Worm (Caenorhabditis elegans): ENCODE data around the gene T23B12.5.

The T23B12.5 gene

DNA sequence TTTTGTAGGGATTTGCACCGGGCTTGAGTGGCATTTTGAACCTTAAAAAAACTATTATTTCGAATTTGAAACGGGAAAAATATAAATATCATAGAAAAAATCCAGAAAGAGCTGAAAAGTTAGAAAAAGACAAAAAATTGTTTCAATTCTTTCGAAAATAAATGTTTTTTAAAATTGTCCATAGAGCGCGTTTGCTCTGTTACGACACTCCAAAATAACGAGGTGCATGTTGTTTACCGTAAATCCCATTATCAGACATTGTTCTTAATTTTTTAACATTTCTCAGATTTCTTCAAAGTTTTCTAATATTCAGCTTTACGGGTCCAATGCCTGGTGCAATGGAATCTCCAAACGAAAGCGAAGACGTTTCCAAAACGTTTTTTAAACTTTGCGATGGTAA is 14.2 kb upstream of the T23B12.5 start, which contains the start of the genes dnj-22 and natc-1 (continued):
- no peak for TF ChIP-seq nhr-12 (tag; optimal IDR thresholded peaks at IDR 0.05)
- peak; percentile 91 for TF ChIP-seq lin-15B (tag; optimal IDR thresholded peaks at IDR 0.05)
- no peak for TF ChIP-seq eor-1 (tag; optimal IDR thresholded peaks at IDR 0.05)
- TF ChIP-seq egl-5 (tag; optimal IDR thresholded peaks at IDR 0.05), result peak; percentile 74
- TF ChIP-seq nhr-43 (tag; optimal IDR thresholded peaks at IDR 0.05; ENCODE audit: poor library complexity, severe bottlenecking), result peak; percentile 3
- TF ChIP-seq nhr-67 (tag; optimal IDR thresholded peaks at IDR 0.05), result no peak
- no peak for TF ChIP-seq ceh-16 (tag; optimal IDR thresholded peaks at IDR 0.05)

DNA sequence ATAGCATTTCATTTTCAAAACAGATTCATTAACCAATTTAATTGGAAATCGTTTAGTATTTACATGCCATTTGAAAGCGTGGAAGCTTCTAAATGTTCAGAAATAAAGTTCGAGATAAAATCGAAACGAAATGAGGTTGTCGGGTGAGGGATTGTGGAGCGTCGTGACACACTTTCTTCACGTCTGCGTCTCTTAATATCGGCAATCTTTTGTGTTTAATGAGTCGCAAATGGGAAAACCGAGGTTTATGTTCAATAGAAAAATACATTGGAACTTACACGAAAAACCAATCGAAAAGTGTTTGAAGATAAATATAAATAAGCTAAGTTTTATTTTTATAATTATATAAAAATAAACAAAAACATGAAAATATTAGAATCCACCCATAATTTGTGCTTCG is 13.0 kb upstream of the T23B12.5 start:
- TF ChIP-seq snpc-4 (tag; optimal IDR thresholded peaks at IDR 0.05), result peak; percentile 0
- peak; percentile 25 for TF ChIP-seq pha-4 (tag; optimal IDR thresholded peaks at IDR 0.05)
- TF ChIP-seq ama-1 (optimal IDR thresholded peaks at IDR 0.05), result no peak
- no peak for TF ChIP-seq lsy-12 (tag; optimal IDR thresholded peaks at IDR 0.05)
- TF ChIP-seq nfya-1 (tag; optimal IDR thresholded peaks at IDR 0.05; ENCODE audit: insufficient read depth), result peak; percentile 5
- TF ChIP-seq sea-2 (GFP tag; optimal IDR thresholded peaks at IDR 0.05), result no peak
- peak; percentile 40 for TF ChIP-seq nhr-25 (tag; optimal IDR thresholded peaks at IDR 0.05)
- peak; percentile 91 for TF ChIP-seq egl-5 (tag; optimal IDR thresholded peaks at IDR 0.05)
- TF ChIP-seq daf-12 (tag; optimal IDR thresholded peaks at IDR 0.05), result no peak
- no peak for TF ChIP-seq fos-1 (tag; optimal IDR thresholded peaks at IDR 0.05)
- peak; percentile 65 for TF ChIP-seq nhr-23 (tag; optimal IDR thresholded peaks at IDR 0.05)

DNA sequence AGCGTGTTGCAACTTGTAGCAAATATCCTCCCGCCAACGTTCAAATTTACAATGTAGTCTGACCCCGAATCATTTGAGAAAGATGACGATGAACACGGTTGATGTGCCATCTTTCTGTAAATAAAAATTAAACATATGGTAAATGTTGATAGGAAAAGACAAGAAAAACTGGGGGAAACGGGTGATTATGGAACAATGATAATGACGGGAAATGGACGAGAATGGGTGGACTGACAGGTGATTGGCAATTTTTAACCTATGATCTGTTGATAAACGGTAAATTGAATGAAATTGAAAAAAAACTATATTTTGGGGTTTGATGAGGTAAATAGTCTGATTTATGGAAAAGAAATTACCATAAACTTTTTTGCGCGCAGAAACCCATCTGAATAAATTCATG is 12.5 kb upstream of the T23B12.5 start, which contains the start of gene T23B12.6:
T23B12.6 (minus strand) TSS at position 114 of the 400 bp plus-strand sequence.
- TF ChIP-seq nhr-25 (tag; optimal IDR thresholded peaks at IDR 0.05) (no peak), pha-4 (tag; optimal IDR thresholded peaks at IDR 0.05) (peak; percentile 36), fkh-10 (GFP tag; optimal IDR thresholded peaks at IDR 0.05) (no peak), hmg-11 (tag; optimal IDR thresholded peaks at IDR 0.05) (no peak), pqm-1 (tag; optimal IDR thresholded peaks at IDR 0.05) (peak; percentile 41), elt-2 (tag; optimal IDR thresholded peaks at IDR 0.05) (peak; percentile 74)

DNA sequence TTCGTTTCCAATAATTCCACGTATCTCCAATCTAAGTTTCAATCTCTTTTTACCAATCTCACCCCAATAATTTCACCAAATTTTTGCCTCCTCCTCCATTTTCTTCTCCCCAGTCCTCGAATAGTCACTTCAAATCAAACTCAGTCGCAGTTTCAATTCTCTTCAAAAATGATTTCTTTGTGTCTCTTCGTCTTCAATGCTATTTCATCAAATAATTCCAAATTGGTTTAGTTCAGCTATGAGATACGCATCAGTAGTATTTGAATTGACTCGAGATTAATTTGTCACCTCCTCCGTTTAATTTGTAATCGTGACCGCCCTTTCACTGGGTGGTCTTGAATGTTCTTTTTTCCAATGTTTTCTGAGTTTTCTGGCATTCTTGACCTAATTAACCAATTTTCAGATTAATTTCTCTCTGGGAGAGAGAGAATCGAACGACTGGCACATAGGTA is 7.2 kb upstream of the T23B12.5 start, which contains the start of gene T23B12.11:
T23B12.11 (plus strand) TSS at position 402 of the 452 bp plus-strand sequence.
- no peak for TF ChIP-seq nhr-67 (tag; optimal IDR thresholded peaks at IDR 0.05)
- TF ChIP-seq snpc-4 (tag; optimal IDR thresholded peaks at IDR 0.05), result no peak
- TF ChIP-seq ZK546.5 (tag; optimal IDR thresholded peaks at IDR 0.05), result no peak
- TF ChIP-seq nhr-43 (tag; optimal IDR thresholded peaks at IDR 0.05; ENCODE audit: poor library complexity, severe bottlenecking), result no peak
- no peak for TF ChIP-seq elt-2 (tag; optimal IDR thresholded peaks at IDR 0.05)
- TF ChIP-seq tbx-2 (tag; optimal IDR thresholded peaks at IDR 0.05), result no peak
- no peak for TF ChIP-seq fkh-10 (GFP tag; optimal IDR thresholded peaks at IDR 0.05)
- no peak for TF ChIP-seq elt-1 (tag; optimal IDR thresholded peaks at IDR 0.05)
- TF ChIP-seq nhr-25 (tag; optimal IDR thresholded peaks at IDR 0.05), result no peak
- no peak for TF ChIP-seq mdl-1 (tag; optimal IDR thresholded peaks at IDR 0.05)
- no peak for TF ChIP-seq ztf-11 (tag; optimal IDR thresholded peaks at IDR 0.05)
- TF ChIP-seq aly-2 (tag; optimal IDR thresholded peaks at IDR 0.05), result no peak
- TF ChIP-seq nhr-11 (tag; optimal IDR thresholded peaks at IDR 0.05), result no peak
- no peak for TF ChIP-seq ama-1 (optimal IDR thresholded peaks at IDR 0.05)

DNA sequence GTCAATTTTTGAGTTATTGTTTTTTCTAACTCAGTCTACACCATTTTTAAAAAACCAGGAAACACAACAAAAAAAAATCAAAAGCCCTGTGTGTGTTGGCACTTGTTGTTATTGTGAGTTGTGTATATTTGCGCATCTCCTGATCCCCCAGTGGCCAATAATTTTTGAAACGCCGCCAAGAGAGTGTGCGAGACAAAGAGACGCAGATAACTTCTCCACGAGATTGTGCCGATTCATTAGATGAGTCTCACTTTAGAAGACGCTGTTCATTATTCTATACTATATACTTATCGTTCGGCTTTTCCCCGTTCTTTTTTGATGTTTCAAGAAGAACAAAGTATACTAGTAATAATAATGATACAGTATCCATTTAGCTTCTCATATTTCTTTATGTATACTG is 2.9 kb upstream of the T23B12.5 start:
- TF ChIP-seq unc-39 (tag; optimal IDR thresholded peaks at IDR 0.05) (no peak), unc-62 (GFP tag; optimal IDR thresholded peaks at IDR 0.05) (no peak), elt-2 (tag; optimal IDR thresholded peaks at IDR 0.05) (no peak), nhr-11 (tag; optimal IDR thresholded peaks at IDR 0.05) (no peak), snpc-4 (tag; optimal IDR thresholded peaks at IDR 0.05) (no peak), ceh-28 (tag; optimal IDR thresholded peaks at IDR 0.05) (no peak), nhr-23 (tag; optimal IDR thresholded peaks at IDR 0.05) (no peak), tbx-2 (tag; optimal IDR thresholded peaks at IDR 0.05) (no peak), egl-27 (tag; optimal IDR thresholded peaks at IDR 0.05) (no peak), ZK546.5 (tag; optimal IDR thresholded peaks at IDR 0.05) (no peak), sea-2 (GFP tag; optimal IDR thresholded peaks at IDR 0.05) (no peak), nhr-76 (tag; optimal IDR thresholded peaks at IDR 0.05) (no peak), elt-1 (tag; optimal IDR thresholded peaks at IDR 0.05) (no peak), mml-1 (tag; optimal IDR thresholded peaks at IDR 0.05) (no peak)
